Fruit fly (Drosophila melanogaster): Measurements from ENCODE around the gene RpL26.

The RpL26 gene

DNA sequence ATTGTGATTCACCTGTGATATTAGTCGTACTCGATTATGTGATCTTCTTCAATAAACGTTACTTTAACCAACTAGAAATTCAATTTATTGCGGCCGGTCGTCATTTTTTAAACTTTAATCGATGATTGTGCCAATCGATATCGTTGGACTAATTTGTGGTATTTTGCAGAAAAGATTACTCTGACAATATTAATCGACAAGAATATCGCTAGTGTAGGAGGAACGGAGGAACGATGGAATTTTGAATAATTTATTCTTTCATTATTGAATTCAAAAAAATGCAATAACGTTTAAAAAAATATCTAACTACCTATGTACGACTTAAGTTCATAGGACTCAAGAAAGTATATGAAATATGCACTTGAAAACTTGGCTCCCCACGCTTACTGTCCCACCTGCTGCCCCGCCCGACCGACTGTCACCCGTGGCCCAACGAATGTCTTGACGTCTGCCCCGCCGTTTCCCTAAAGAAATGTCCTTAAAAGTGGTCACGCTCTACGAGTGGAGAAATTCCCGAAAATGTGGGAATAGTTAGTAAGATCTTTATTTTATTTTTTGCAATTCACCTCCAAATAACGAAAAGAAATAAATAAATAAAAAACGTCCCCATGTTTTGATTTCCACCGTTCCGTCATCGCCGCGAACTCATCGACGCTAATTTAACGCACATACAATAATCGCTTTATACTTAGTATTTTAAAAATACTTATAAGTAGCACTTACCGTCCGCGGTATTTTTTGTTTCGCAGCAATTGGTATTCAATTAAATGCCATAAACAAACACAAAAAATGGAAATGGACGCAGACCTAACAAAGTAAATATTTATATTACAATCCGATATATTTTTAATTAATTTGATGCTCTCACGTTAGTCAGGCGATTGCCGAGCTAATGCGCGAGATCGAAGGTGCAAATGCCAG is 33.0 kb upstream of the RpL26 start, which contains the start of gene CG14074 (continued):
- no peak for TF ChIP-seq CG33213 (GFP tag; optimal IDR thresholded peaks at IDR 0.05)
- no peak for TF ChIP-seq CG4820 (GFP tag; optimal IDR thresholded peaks at IDR 0.05)
- TF ChIP-seq Spps (tag; optimal IDR thresholded peaks at IDR 0.05): no peak
- no peak for TF ChIP-seq CG10565 (GFP tag; optimal IDR thresholded peaks at IDR 0.05)
- no peak for TF ChIP-seq CG18262 (tag; optimal IDR thresholded peaks at IDR 0.05)
- TF ChIP-seq CG7556 (GFP tag; optimal IDR thresholded peaks at IDR 0.05): no peak
- TF ChIP-seq Tbp (GFP tag; optimal IDR thresholded peaks at IDR 0.05): no peak
- TF ChIP-seq ken (GFP tag; IDR thresholded peaks at IDR 0.05): no peak
- TF ChIP-seq CG18599 (GFP tag; optimal IDR thresholded peaks at IDR 0.05): no peak
- TF ChIP-seq CG11456 (GFP tag; IDR thresholded peaks at IDR 0.05): no peak
- no peak for TF ChIP-seq trh (GFP tag; optimal IDR thresholded peaks at IDR 0.05)
- no peak for TF ChIP-seq peb (GFP tag; IDR thresholded peaks at IDR 0.05)
- no peak for TF ChIP-seq ems (GFP tag; optimal IDR thresholded peaks at IDR 0.05)
- TF ChIP-seq CG31441 (GFP tag; IDR thresholded peaks at IDR 0.05): no peak
- no peak for TF ChIP-seq Rx (GFP tag; IDR thresholded peaks at IDR 0.05)
- TF ChIP-seq exex (tag; optimal IDR thresholded peaks at IDR 0.05): no peak
- no peak for TF ChIP-seq CG9609 (GFP tag; optimal IDR thresholded peaks at IDR 0.05)
- no peak for TF ChIP-seq CG6854 (GFP tag; optimal IDR thresholded peaks at IDR 0.05)
- TF ChIP-seq bsh (GFP tag; optimal IDR thresholded peaks at IDR 0.05): no peak
- TF ChIP-seq Pdp1 (GFP tag; optimal IDR thresholded peaks at IDR 0.05): no peak
- TF ChIP-seq CG32772 (GFP tag; IDR thresholded peaks at IDR 0.05): no peak
- TF ChIP-seq btn (GFP tag; optimal IDR thresholded peaks at IDR 0.05): no peak
- no peak for TF ChIP-seq toy (GFP tag; IDR thresholded peaks at IDR 0.05)
- peak; percentile 66 for TF ChIP-seq Scr (GFP tag; IDR thresholded peaks at IDR 0.05; ENCODE audit: partially characterized antibody)
- TF ChIP-seq CG16813 (GFP tag; IDR thresholded peaks at IDR 0.05; ENCODE audit: partially characterized antibody): peak; percentile 72
- no peak for TF ChIP-seq CG32532 (GFP tag; IDR thresholded peaks at IDR 0.05)
- no peak for TF ChIP-seq CG1647 (GFP tag; optimal IDR thresholded peaks at IDR 0.05)
- TF ChIP-seq CG14710 (tag; optimal IDR thresholded peaks at IDR 0.05): no peak
- TF ChIP-seq CG17361 (GFP tag; IDR thresholded peaks at IDR 0.05): 0 out of 3 replicates have a peak, but pooled peaks have one; percentile 36
- TF ChIP-seq Adf1 (GFP tag; IDR thresholded peaks at IDR 0.05): no peak
- TF ChIP-seq chn (GFP tag; optimal IDR thresholded peaks at IDR 0.05): no peak
- TF ChIP-seq unpg (GFP tag; optimal IDR thresholded peaks at IDR 0.05): no peak
- TF ChIP-seq CG9817 (tag; optimal IDR thresholded peaks at IDR 0.05): no peak
- no peak for TF ChIP-seq CG8359 (GFP tag; optimal IDR thresholded peaks at IDR 0.05; ENCODE audit: borderline replicate concordance)
- TF ChIP-seq Gsc (GFP tag; IDR thresholded peaks at IDR 0.05): no peak
- TF ChIP-seq CG3995 (GFP tag; optimal IDR thresholded peaks at IDR 0.05): no peak
- TF ChIP-seq CG13624 (GFP tag; optimal IDR thresholded peaks at IDR 0.05): no peak
- no peak for TF ChIP-seq jumu (GFP tag; optimal IDR thresholded peaks at IDR 0.05)
- no peak for TF ChIP-seq CG10654 (GFP tag; optimal IDR thresholded peaks at IDR 0.05)
- TF ChIP-seq Vsx1 (GFP tag; optimal IDR thresholded peaks at IDR 0.05): peak; percentile 2
- no peak for TF ChIP-seq ab (GFP tag; optimal IDR thresholded peaks at IDR 0.05)
- TF ChIP-seq CG11696 (GFP tag; IDR thresholded peaks at IDR 0.05): no peak
- TF ChIP-seq CG6765 (GFP tag; optimal IDR thresholded peaks at IDR 0.05): no peak
- no peak for TF ChIP-seq CG17829 (tag; optimal IDR thresholded peaks at IDR 0.05)
- no peak for TF ChIP-seq Deaf1 (tag; optimal IDR thresholded peaks at IDR 0.05)
- TF ChIP-seq PHDP (tag; optimal IDR thresholded peaks at IDR 0.05): no peak
- TF ChIP-seq CG7928 (GFP tag; optimal IDR thresholded peaks at IDR 0.05): no peak
- TF ChIP-seq Ptx1 (GFP tag; IDR thresholded peaks at IDR 0.05): no peak
- TF ChIP-seq seq (GFP tag; IDR thresholded peaks at IDR 0.05): no peak
- TF ChIP-seq crp (GFP tag; optimal IDR thresholded peaks at IDR 0.05): no peak
